Worm (Caenorhabditis elegans) whole organism, L2 larva: ENCODE data around the gene Y43F8C.3.

Experiments used
- C34F6.9 ChIP-seq: fragments of 150-350 bp; optimal IDR thresholded peaks from 2 replicates; lab custom pipeline; 2014; ENCODE audit warnings: missing biosample characterization, missing genetic modification characterization
- R02D3.7 ChIP-seq: fragments of 150-350 bp; optimal IDR thresholded peaks from 2 replicates; lab custom pipeline; 2014; ENCODE audit warnings: missing biosample characterization, missing genetic modification characterization
- Y55F3AM.14 ChIP-seq: fragments of 200-800 bp; sonication (Bioruptor generic); optimal IDR thresholded peaks from 2 replicates; lab custom pipeline; 2018; ENCODE audit warnings: mild to moderate bottlenecking, missing genetic modification characterization, missing compliant biosample characterization
- ZK546.5 ChIP-seq: sonication (generic microtip); optimal IDR thresholded peaks from 2 replicates; lab custom pipeline; 2017; ENCODE audit warnings: missing biosample characterization, missing genetic modification characterization
- aly-2 ChIP-seq: fragments of 150-350 bp; optimal IDR thresholded peaks from 2 replicates; lab custom pipeline; 2014; ENCODE audit warnings: missing biosample characterization, missing genetic modification characterization
- ama-1 ChIP-seq: fragments of 150-350 bp; optimal IDR thresholded peaks from 2 replicates; lab custom pipeline; 2018; ENCODE audit warnings: inconsistent platforms
- blmp-1 ChIP-seq: sonication (generic microtip); optimal IDR thresholded peaks from 2 replicates; lab custom pipeline; 2017; ENCODE audit warnings: missing genetic modification characterization, mild to moderate bottlenecking, missing compliant biosample characterization, antibody characterized with exemption, moderate library complexity; ENCODE audit not compliant: insufficient read depth
- crh-2 ChIP-seq: sonication (generic microtip); optimal IDR thresholded peaks from 2 replicates; lab custom pipeline; 2017; ENCODE audit warnings: missing biosample characterization, missing genetic modification characterization
- dmd-4 ChIP-seq: sonication (generic microtip); optimal IDR thresholded peaks from 2 replicates; lab custom pipeline; 2017; ENCODE audit warnings: missing biosample characterization, missing genetic modification characterization
- egl-27 ChIP-seq: sonication (generic microtip); optimal IDR thresholded peaks from 3 replicates; lab custom pipeline; 2017; ENCODE audit warnings: missing biosample characterization, missing genetic modification reagents, missing genetic modification characterization
- elt-1 ChIP-seq: fragments of 150-350 bp; optimal IDR thresholded peaks from 2 replicates; lab custom pipeline; 2014; ENCODE audit warnings: missing biosample characterization, missing genetic modification characterization
- lin-11 ChIP-seq: fragments of 150-350 bp; sonication (generic microtip); optimal IDR thresholded peaks from 2 replicates; lab custom pipeline; 2014; ENCODE audit warnings: missing biosample characterization, missing genetic modification characterization, inconsistent platforms, mixed read lengths
- lin-13 ChIP-seq: fragments of 150-350 bp; optimal IDR thresholded peaks from 2 replicates; lab custom pipeline; 2014; ENCODE audit warnings: missing biosample characterization, missing genetic modification reagents, missing genetic modification characterization
- lin-39 ChIP-seq: fragments of 150-350 bp; optimal IDR thresholded peaks from 2 replicates; lab custom pipeline; 2014; ENCODE audit warnings: missing biosample characterization, missing genetic modification reagents, missing genetic modification characterization
- lsy-2 ChIP-seq, 2 experiments: fragments of 150-350 bp in 1 of 2; sonication (generic microtip) in 1 of 2; optimal IDR thresholded peaks; 2 replicates each; lab custom pipeline; 2014 to 2017; ENCODE audit warnings: missing biosample characterization in 2 of 2, missing genetic modification characterization in 2 of 2
- mab-5 ChIP-seq: fragments of 150-350 bp; optimal IDR thresholded peaks from 2 replicates; lab custom pipeline; 2014; ENCODE audit warnings: missing biosample characterization, missing genetic modification characterization
- mbf-1 ChIP-seq: sonication (generic microtip); optimal IDR thresholded peaks from 2 replicates; lab custom pipeline; 2017; ENCODE audit warnings: missing biosample characterization, missing genetic modification characterization
- nhr-10 ChIP-seq: sonication (generic microtip); optimal IDR thresholded peaks from 2 replicates; lab custom pipeline; 2017; ENCODE audit warnings: missing biosample characterization, missing genetic modification characterization
- nhr-12 ChIP-seq: fragments of 150-350 bp; optimal IDR thresholded peaks from 2 replicates; lab custom pipeline; 2014; ENCODE audit warnings: missing biosample characterization, missing genetic modification characterization
- nhr-129 ChIP-seq: fragments of 150-350 bp; optimal IDR thresholded peaks from 2 replicates; lab custom pipeline; 2014; ENCODE audit warnings: missing biosample characterization, missing genetic modification characterization
- nhr-21 ChIP-seq: fragments of 150-350 bp; optimal IDR thresholded peaks from 2 replicates; lab custom pipeline; 2014; ENCODE audit warnings: missing biosample characterization, missing genetic modification characterization
- nhr-237 ChIP-seq: fragments of 150-350 bp; optimal IDR thresholded peaks from 2 replicates; lab custom pipeline; 2014; ENCODE audit warnings: missing biosample characterization, missing genetic modification characterization
- nhr-25 ChIP-seq: fragments of 150-350 bp; sonication (generic microtip); optimal IDR thresholded peaks from 3 replicates; lab custom pipeline; 2014; ENCODE audit warnings: missing biosample characterization, missing genetic modification characterization
- nhr-77 ChIP-seq: fragments of 150-350 bp; optimal IDR thresholded peaks from 2 replicates; lab custom pipeline; 2014; ENCODE audit warnings: missing biosample characterization, missing genetic modification characterization
- peb-1 ChIP-seq: fragments of 150-350 bp; optimal IDR thresholded peaks from 2 replicates; lab custom pipeline; 2014; ENCODE audit warnings: missing biosample characterization, missing genetic modification characterization
- unc-39 ChIP-seq: fragments of 150-350 bp; optimal IDR thresholded peaks from 2 replicates; lab custom pipeline; 2014; ENCODE audit warnings: missing biosample characterization, missing genetic modification characterization
- unc-55 ChIP-seq: fragments of 150-350 bp; sonication (generic microtip); optimal IDR thresholded peaks from 3 replicates; lab custom pipeline; 2014; ENCODE audit warnings: missing biosample characterization, missing genetic modification reagents, missing genetic modification characterization
- unc-62 ChIP-seq: fragments of 150-350 bp; optimal IDR thresholded peaks from 2 replicates; lab custom pipeline; 2014; ENCODE audit warnings: missing biosample characterization, missing genetic modification reagents, missing genetic modification characterization
- zag-1 ChIP-seq: fragments of 150-350 bp; optimal IDR thresholded peaks from 2 replicates; lab custom pipeline; 2014; ENCODE audit warnings: missing biosample characterization, missing genetic modification characterization
- ztf-1 ChIP-seq: fragments of 200-800 bp; sonication (Bioruptor generic); conservative IDR thresholded peaks from 2 replicates; pipeline ENCODE4 v1.3.6; 2022; ENCODE audit warnings: missing genetic modification characterization, missing compliant biosample characterization
- ztf-11 ChIP-seq: sonication (generic microtip); optimal IDR thresholded peaks from 2 replicates; lab custom pipeline; 2017; ENCODE audit warnings: missing biosample characterization, missing genetic modification characterization
- ztf-4 ChIP-seq: fragments of 150-350 bp; optimal IDR thresholded peaks from 2 replicates; lab custom pipeline; 2014; ENCODE audit warnings: missing biosample characterization, missing genetic modification characterization

The Y43F8C.3 gene

ce11 chrV:19623523-19624312, 1.3 kb upstream of the Y43F8C.3 start:
- TF ChIP-seq zag-1, result no peak
- TF ChIP-seq lsy-2 (tag; optimal IDR thresholded peaks at IDR 0.05; lab: Kevin White, UChicago), result peak in 1 of 2 experiments; percentile 9
- no peak for TF ChIP-seq lin-39
- no peak for TF ChIP-seq lin-11 (tag; lab: Kevin White, UChicago)
- peak; percentile 13 for TF ChIP-seq nhr-129
- TF ChIP-seq ZK546.5 (tag; lab: Kevin White, UChicago), result no peak
- TF ChIP-seq aly-2 (tag; lab: Kevin White, UChicago), result no peak

- TF ChIP-seq lin-13, result no peak
- TF ChIP-seq unc-62, result no peak
- no peak for TF ChIP-seq lin-39
- peak in 1 of 2 experiments; percentile 31 for TF ChIP-seq lsy-2 (tag; optimal IDR thresholded peaks at IDR 0.05; lab: Kevin White, UChicago)
- TF ChIP-seq nhr-129, result peak; percentile 57
- peak; percentile 4 for TF ChIP-seq mab-5 (tag; lab: Kevin White, UChicago)
Measured at ce11 chrV:19620098-19620497, 2.3 kb downstream of the Y43F8C.3 start.

ce11 chrV:19613161-19613560, 9.3 kb downstream of the Y43F8C.3 start, which contains the start of gene nlp-26:
TSS of gene nlp-26 (plus strand) at chrV:19613461.
- no peak for TF ChIP-seq ztf-1
- TF ChIP-seq nhr-25 (tag; lab: Kevin White, UChicago), result peak; percentile 14

ce11 chrV:19611675-19612345, 10.6 kb downstream of the Y43F8C.3 start:
- TF ChIP-seq unc-39 (tag; lab: Kevin White, UChicago) (no peak), aly-2 (tag; lab: Kevin White, UChicago) (no peak), unc-55 (GFP tag; lab: Kevin White, UChicago) (no peak), crh-2 (tag; lab: Kevin White, UChicago) (no peak), nhr-21 (tag; lab: Kevin White, UChicago) (peak; percentile 11), dmd-4 (no peak), ztf-4 (tag; lab: Kevin White, UChicago) (no peak), blmp-1 (no peak), nhr-10 (tag; lab: Kevin White, UChicago) (no peak), C34F6.9 (no peak), nhr-77 (no peak), ZK546.5 (tag; lab: Kevin White, UChicago) (no peak), nhr-25 (tag; lab: Kevin White, UChicago) (no peak), ama-1 (lab: Kevin White, UChicago) (peak; percentile 21), nhr-237 (tag; lab: Kevin White, UChicago) (no peak), mab-5 (tag; lab: Kevin White, UChicago) (no peak), lin-13 (peak; percentile 4), ztf-11 (tag; lab: Kevin White, UChicago) (no peak), egl-27 (no peak), peb-1 (tag; lab: Kevin White, UChicago) (no peak), nhr-12 (tag; lab: Kevin White, UChicago) (no peak), Y55F3AM.14 (GFP tag; lab: Kevin White, UChicago) (peak; percentile 32), lin-39 (no peak)

- no peak for TF ChIP-seq nhr-25 (tag; lab: Kevin White, UChicago)
- no peak for TF ChIP-seq mbf-1 (tag; lab: Kevin White, UChicago)
- no peak for TF ChIP-seq mab-5 (tag; lab: Kevin White, UChicago)
- TF ChIP-seq R02D3.7 (tag; lab: Kevin White, UChicago), result no peak
- peak; percentile 27 for TF ChIP-seq Y55F3AM.14 (GFP tag; lab: Kevin White, UChicago)
- TF ChIP-seq ama-1 (lab: Kevin White, UChicago), result no peak
- no peak for TF ChIP-seq elt-1 (tag; lab: Kevin White, UChicago)
Measured at ce11 chrV:19610118-19610707, 12.2 kb downstream of the Y43F8C.3 start.
